Worm (Caenorhabditis elegans): ENCODE data around the gene skpo-2.

ce11 chrII:3416528-3416927 is 19.8 kb downstream of the skpo-2 start, which contains the start of gene nep-6:
- no peak for TF ChIP-seq isw-1 (GFP tag; IDR thresholded peaks at IDR 0.05)
- no peak for TF ChIP-seq zip-4 (GFP tag; optimal IDR thresholded peaks at IDR 0.05)
- no peak for TF ChIP-seq ama-1 (optimal IDR thresholded peaks at IDR 0.05)
- TF ChIP-seq unc-130 (tag; optimal IDR thresholded peaks at IDR 0.05): no peak
- no peak for TF ChIP-seq mep-1 (tag; optimal IDR thresholded peaks at IDR 0.05)
- no peak for TF ChIP-seq efl-3 (GFP tag; optimal IDR thresholded peaks at IDR 0.05)
- no peak for TF ChIP-seq nhr-20 (tag; optimal IDR thresholded peaks at IDR 0.05)
- no peak for TF ChIP-seq ztf-11 (tag; optimal IDR thresholded peaks at IDR 0.05)
- no peak for TF ChIP-seq C16A3.4 (tag; optimal IDR thresholded peaks at IDR 0.05)
- TF ChIP-seq unc-62 (GFP tag; optimal IDR thresholded peaks at IDR 0.05): no peak
- TF ChIP-seq ets-5 (GFP tag; IDR thresholded peaks at IDR 0.05): no peak
- TF ChIP-seq lsy-2 (tag; optimal IDR thresholded peaks at IDR 0.05): no peak
- no peak for TF ChIP-seq nhr-28 (tag; optimal IDR thresholded peaks at IDR 0.05)
- no peak for TF ChIP-seq ces-1 (GFP tag; optimal IDR thresholded peaks at IDR 0.05)

All from whole organism, L1 larva.